Worm (Caenorhabditis elegans): ENCODE measurements around the gene snr-4.

The snr-4 gene

DNA sequence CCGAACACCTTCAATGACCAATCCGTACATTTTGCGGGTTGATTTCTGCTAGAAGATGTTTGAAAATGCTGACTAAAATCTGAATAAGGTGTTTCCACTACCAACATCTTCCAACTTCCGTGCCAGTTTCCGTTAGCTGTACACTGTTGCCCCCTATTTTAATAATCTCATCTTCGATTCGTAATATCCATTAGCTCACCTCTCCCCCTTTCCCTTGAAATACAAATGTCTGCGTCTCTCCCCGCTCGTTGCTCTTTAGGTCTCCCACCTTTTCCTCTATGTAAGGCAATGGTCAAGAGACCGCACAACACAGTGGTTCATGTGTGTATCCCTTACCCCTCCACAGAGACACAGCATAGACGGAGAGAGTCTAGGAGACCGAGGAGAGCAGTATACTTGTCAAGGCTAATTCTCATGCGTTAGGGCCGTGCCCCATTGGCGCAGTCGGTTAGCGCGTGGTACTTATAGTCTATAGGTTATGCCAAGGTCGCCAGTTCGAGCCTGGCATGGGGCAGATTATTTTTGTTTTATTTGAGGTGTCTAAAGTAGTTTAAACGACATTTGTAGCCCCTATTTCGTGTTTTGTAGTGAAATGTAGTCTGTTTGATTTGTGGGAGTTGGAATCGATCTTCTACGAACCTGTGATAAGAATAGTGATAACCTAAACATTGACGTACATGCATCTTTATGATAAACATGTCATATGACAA, 22.4 kb upstream of the snr-4 start, which contains the start of gene gcy-33 (continued):
- TF ChIP-seq elt-2 (tag; optimal IDR thresholded peaks at IDR 0.05) (peak; percentile 98), snu-23 (GFP tag; optimal IDR thresholded peaks at IDR 0.05) (peak; percentile 92), fkh-4 (tag; optimal IDR thresholded peaks at IDR 0.05; ENCODE audit: borderline replicate concordance) (no peak), hlh-17 (GFP tag; optimal IDR thresholded peaks at IDR 0.05; ENCODE audit: borderline replicate concordance) (no peak), aly-2 (tag; optimal IDR thresholded peaks at IDR 0.05) (peak; percentile 75), lin-13 (GFP tag; optimal IDR thresholded peaks at IDR 0.05) (peak; percentile 44), fkh-8 (tag; optimal IDR thresholded peaks at IDR 0.05) (peak; percentile 69), aha-1 (tag; optimal IDR thresholded peaks at IDR 0.05) (no peak), mep-1 (tag; optimal IDR thresholded peaks at IDR 0.05) (peak; percentile 87), egl-27 (tag; optimal IDR thresholded peaks at IDR 0.05) (no peak), efl-3 (GFP tag; optimal IDR thresholded peaks at IDR 0.05) (no peak), C16A3.4 (tag; optimal IDR thresholded peaks at IDR 0.05) (peak; percentile 81), mdl-1 (tag; optimal IDR thresholded peaks at IDR 0.05) (peak in 1 of 2 experiments; percentile 79), unc-30 (tag; optimal IDR thresholded peaks at IDR 0.05) (no peak), ceh-63 (GFP tag; optimal IDR thresholded peaks at IDR 0.05) (no peak), isw-1 (GFP tag; IDR thresholded peaks at IDR 0.05) (no peak), efl-1 (optimal IDR thresholded peaks at IDR 0.05) (peak; percentile 64 to 73), efl-1 (GFP tag; optimal IDR thresholded peaks at IDR 0.05 in 1 of 2) (peak; percentile 48 to 97), unc-86 (tag; optimal IDR thresholded peaks at IDR 0.05) (peak; percentile 84), jun-1 (tag; optimal IDR thresholded peaks at IDR 0.05) (peak; percentile 68), nhr-77 (tag; optimal IDR thresholded peaks at IDR 0.05) (peak; percentile 43), irx-1 (tag; optimal IDR thresholded peaks at IDR 0.05) (peak; percentile 60), sup-37 (GFP tag; optimal IDR thresholded peaks at IDR 0.05) (no peak), F16B12.6 (tag; optimal IDR thresholded peaks at IDR 0.05) (peak; percentile 25), tlp-1 (tag; optimal IDR thresholded peaks at IDR 0.05) (peak; percentile 62), sox-4 (tag; optimal IDR thresholded peaks at IDR 0.05) (peak; percentile 71), hlh-4 (tag; optimal IDR thresholded peaks at IDR 0.05) (no peak), unc-98 (GFP tag; IDR thresholded peaks at IDR 0.05) (no peak), lin-15B (tag; optimal IDR thresholded peaks at IDR 0.05) (no peak), nhr-85 (tag) (peak; percentile 83), fos-1 (tag; optimal IDR thresholded peaks at IDR 0.05) (peak; percentile 35), dpl-1 (GFP tag; optimal IDR thresholded peaks at IDR 0.05) (peak; percentile 31 to 63 (median 60)), ceh-82 (tag; optimal IDR thresholded peaks at IDR 0.05) (peak; percentile 49 to 71 (median 67)), egl-13 (tag; optimal IDR thresholded peaks at IDR 0.05) (peak; percentile 87)

- TF ChIP-seq C34B4.2 (tag; optimal IDR thresholded peaks at IDR 0.05) (no peak), egl-13 (tag; optimal IDR thresholded peaks at IDR 0.05) (peak; percentile 50)
Measured at ce11 chrV:11997403-11997802, 17.9 kb upstream of the snr-4 start.

DNA sequence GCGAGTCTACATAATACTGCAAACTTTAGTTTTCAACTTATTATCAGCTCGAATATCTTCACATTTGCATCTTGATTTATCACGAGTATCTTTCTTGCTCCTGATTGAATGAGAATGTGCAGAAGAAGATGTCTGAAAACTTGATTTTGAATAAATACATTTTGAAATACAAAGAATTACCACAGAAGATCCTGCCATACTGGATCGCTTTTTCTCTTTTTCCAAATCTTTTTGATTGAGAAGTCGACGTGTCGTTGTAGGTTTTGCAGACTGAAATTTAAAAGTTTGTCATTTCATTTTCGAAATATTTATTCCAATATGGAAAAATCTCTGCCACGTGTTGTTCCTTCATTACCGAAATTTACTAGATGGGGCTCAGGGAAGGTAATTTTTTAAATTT, 16.3 kb upstream of the snr-4 start, which contains the start of gene C52E4.12:
Gene C52E4.12, plus strand, starts transcription at position 301 of the 400 bp plus-strand sequence.
- TF ChIP-seq efl-1 (optimal IDR thresholded peaks at IDR 0.05) (no peak), efl-1 (GFP tag; optimal IDR thresholded peaks at IDR 0.05 in 1 of 2) (no peak), ama-1 (optimal IDR thresholded peaks at IDR 0.05) (no peak), ces-1 (GFP tag; optimal IDR thresholded peaks at IDR 0.05) (no peak), jun-1 (tag; optimal IDR thresholded peaks at IDR 0.05) (no peak), mdl-1 (tag; optimal IDR thresholded peaks at IDR 0.05) (no peak), lin-39 (tag; optimal IDR thresholded peaks at IDR 0.05) (no peak), swsn-7 (tag; optimal IDR thresholded peaks at IDR 0.05) (no peak), aly-2 (tag; optimal IDR thresholded peaks at IDR 0.05) (no peak), nhr-90 (tag; optimal IDR thresholded peaks at IDR 0.05; ENCODE audit: poor library complexity) (no peak), egl-27 (tag; optimal IDR thresholded peaks at IDR 0.05) (no peak), C16A3.4 (tag; optimal IDR thresholded peaks at IDR 0.05) (no peak), grh-1 (GFP tag; IDR thresholded peaks at IDR 0.05) (no peak), sox-4 (tag; optimal IDR thresholded peaks at IDR 0.05) (no peak), efl-3 (GFP tag; optimal IDR thresholded peaks at IDR 0.05) (no peak), ceh-82 (tag; optimal IDR thresholded peaks at IDR 0.05) (no peak), fos-1 (tag; optimal IDR thresholded peaks at IDR 0.05) (no peak), dpl-1 (GFP tag; optimal IDR thresholded peaks at IDR 0.05) (no peak), unc-30 (tag; optimal IDR thresholded peaks at IDR 0.05) (no peak)
